Worm (Caenorhabditis elegans): ENCODE data around the gene rol-6.

Gene rol-6

DNA sequence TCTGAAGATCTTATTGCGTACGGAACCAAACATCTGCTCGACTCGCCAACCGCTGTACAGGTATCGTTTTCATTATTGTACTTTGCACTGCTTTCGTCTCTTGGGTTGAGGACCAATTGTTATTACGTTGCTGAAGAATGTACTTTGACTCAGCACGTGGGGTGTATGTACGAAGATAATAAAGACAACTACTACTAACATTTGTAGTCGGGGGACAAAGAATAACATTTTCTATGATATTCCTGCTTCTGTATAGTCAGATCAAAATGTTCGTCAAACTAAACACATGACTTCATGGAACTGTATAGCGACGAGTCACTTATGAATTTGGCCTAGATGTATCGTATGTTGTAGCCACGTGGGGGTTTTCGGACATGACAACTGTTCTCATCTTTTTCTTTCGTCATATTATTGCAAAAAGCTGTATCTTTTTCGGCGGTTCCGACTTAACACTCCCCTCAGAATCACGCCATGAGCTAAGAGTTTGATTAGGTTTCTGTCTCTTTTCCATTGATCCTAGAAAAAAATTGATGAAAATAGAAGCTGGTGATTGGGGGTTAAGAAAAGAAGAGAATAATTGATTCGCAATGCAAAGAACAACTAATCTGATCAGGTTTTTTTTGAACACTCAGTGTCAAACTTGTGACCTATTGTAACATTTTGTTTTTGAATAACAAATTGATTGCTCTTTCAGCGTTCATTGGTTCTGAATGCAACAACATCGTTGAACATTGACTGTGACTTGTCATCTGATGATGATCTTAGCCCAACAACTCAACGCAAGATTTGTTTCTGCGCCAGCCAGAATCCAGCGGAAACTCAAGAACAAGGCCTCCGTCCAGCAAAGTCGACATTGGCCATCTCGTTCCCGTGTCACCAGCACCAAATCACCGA is 12.0 kb downstream of the rol-6 start (continued):
- TF ChIP-seq daf-16 (GFP tag; optimal IDR thresholded peaks at IDR 0.05) (no peak), daf-16 (tag; optimal IDR thresholded peaks at IDR 0.05) (peak; percentile 31), dve-1 (tag; optimal IDR thresholded peaks at IDR 0.05; ENCODE audit: insufficient read depth) (peak; percentile 30), attf-4 (tag; optimal IDR thresholded peaks at IDR 0.05) (no peak), lin-38 (GFP tag; IDR thresholded peaks at IDR 0.05) (peak; percentile 10; the same call in 1 of the 2 replicates), nhr-25 (tag; optimal IDR thresholded peaks at IDR 0.05; ENCODE audit: borderline replicate concordance, insufficient read depth) (peak; percentile 38), nhr-237 (tag; optimal IDR thresholded peaks at IDR 0.05) (no peak), nhr-28 (tag; optimal IDR thresholded peaks at IDR 0.05) (peak; percentile 47), php-3 (GFP tag; IDR thresholded peaks at IDR 0.05) (no peak), pha-4 (GFP tag; IDR thresholded peaks at IDR 0.05) (peak; percentile 22; the same call in 1 of the 2 replicates), pha-4 (tag; optimal IDR thresholded peaks at IDR 0.05) (no peak), unc-39 (tag; optimal IDR thresholded peaks at IDR 0.05) (no peak), ama-1 (optimal IDR thresholded peaks at IDR 0.05) (peak; percentile 85), nhr-11 (tag; optimal IDR thresholded peaks at IDR 0.05) (peak; percentile 62), Y75B8A.6 (GFP tag; IDR thresholded peaks at IDR 0.05) (0 out of 2 replicates have a peak, but pooled peaks have one; percentile 8), mdl-1 (tag; optimal IDR thresholded peaks at IDR 0.05) (peak; percentile 62 to 68)

DNA sequence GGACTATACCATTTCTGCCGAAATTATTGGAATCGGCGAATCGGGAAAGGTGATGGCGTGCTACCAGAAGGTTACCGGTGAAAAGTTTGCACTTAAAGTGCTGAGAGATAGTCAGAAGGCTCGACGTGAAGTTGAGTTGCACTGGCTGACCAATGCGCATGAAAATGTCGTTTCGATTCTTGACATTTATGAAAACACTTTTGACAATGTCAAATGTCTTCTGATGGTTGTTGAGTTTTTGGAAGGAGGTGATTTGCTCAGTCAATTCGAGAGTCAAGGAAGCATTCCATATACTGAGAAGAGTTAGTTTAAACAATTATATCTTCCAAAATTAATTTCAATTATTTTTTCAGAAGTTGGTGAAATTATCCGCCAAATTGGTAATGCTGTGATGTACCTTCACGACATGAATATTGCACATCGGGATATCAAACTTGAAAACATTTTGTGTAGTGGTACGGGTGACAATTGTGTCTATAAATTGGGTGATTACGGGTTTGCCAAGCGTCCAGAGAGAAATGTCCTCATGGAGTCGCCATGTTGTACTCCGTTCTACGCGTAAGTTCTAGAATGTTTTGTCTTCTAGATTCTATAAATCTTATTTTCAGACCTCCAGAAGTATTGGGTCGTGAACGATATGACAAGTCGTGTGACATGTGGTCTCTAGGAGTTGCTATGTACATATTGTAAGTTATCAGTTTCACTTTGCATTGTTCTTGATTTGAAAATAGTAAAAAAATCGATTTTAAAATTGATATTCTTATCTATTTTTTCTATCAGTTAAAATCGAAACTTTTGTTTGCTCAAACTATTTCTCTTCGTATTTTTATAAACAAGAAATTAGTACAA is 12.8 kb downstream of the rol-6 start:
- TF ChIP-seq nhr-11 (tag; optimal IDR thresholded peaks at IDR 0.05) (no peak), daf-12 (tag; optimal IDR thresholded peaks at IDR 0.05) (no peak), mxl-2 (GFP tag; conservative IDR thresholded peaks at IDR 0.05) (peak; percentile 41), daf-8 (GFP tag; IDR thresholded peaks at IDR 0.05) (no peak), nhr-25 (tag; optimal IDR thresholded peaks at IDR 0.05; ENCODE audit: borderline replicate concordance, insufficient read depth) (peak; percentile 4), tag-97 (GFP tag; IDR thresholded peaks at IDR 0.05) (no peak), tra-1 (GFP tag; IDR thresholded peaks at IDR 0.05) (no peak), pha-4 (GFP tag; IDR thresholded peaks at IDR 0.05) (no peak), pha-4 (tag; optimal IDR thresholded peaks at IDR 0.05) (no peak), duxl-1 (tag; optimal IDR thresholded peaks at IDR 0.05; ENCODE audit: poor library complexity) (no peak), vab-7 (GFP tag; IDR thresholded peaks at IDR 0.05) (no peak), daf-16 (GFP tag; optimal IDR thresholded peaks at IDR 0.05) (no peak), daf-16 (tag; optimal IDR thresholded peaks at IDR 0.05) (peak; percentile 20), lin-15B (tag; optimal IDR thresholded peaks at IDR 0.05) (no peak), mxl-3 (GFP tag; optimal IDR thresholded peaks at IDR 0.05) (no peak), ama-1 (optimal IDR thresholded peaks at IDR 0.05) (peak; percentile 74), spr-1 (tag; optimal IDR thresholded peaks at IDR 0.05) (no peak), zip-11 (GFP tag; IDR thresholded peaks at IDR 0.05) (no peak), hlh-30 (tag; optimal IDR thresholded peaks at IDR 0.05; ENCODE audit: insufficient read depth) (peak; percentile 8), Y48G9A.11 (GFP tag; IDR thresholded peaks at IDR 0.05) (0 out of 2 replicates have a peak, but pooled peaks have one; percentile 23), lsy-2 (tag; optimal IDR thresholded peaks at IDR 0.05) (peak in 1 of 2 experiments; percentile 47), arid-1 (GFP tag; conservative IDR thresholded peaks at IDR 0.05) (no peak), lin-29 (GFP tag; IDR thresholded peaks at IDR 0.05) (no peak), nhr-77 (tag; optimal IDR thresholded peaks at IDR 0.05) (peak; percentile 34), aha-1 (tag) (peak; percentile 90), dve-1 (tag; optimal IDR thresholded peaks at IDR 0.05; ENCODE audit: insufficient read depth) (peak; percentile 50), ceh-44 (GFP tag; IDR thresholded peaks at IDR 0.05) (no peak)

All from whole organism, L4 larva.